Fruit fly (Drosophila melanogaster) whole organism, embryonic: ENCODE measurements around the gene CG17778.
A peak's percentile ranks its signal among the peaks of the same experiment; 100 is the strongest.

ENCODE experiments used
- Abd-B ChIP-seq: fragments of 200-800 bp; sonication (Bioruptor generic); optimal IDR thresholded peaks from 2 replicates; lab custom pipeline; 2018; ENCODE audit warnings: missing biosample characterization, mild to moderate bottlenecking, missing genetic modification characterization, moderate library complexity
- Antp ChIP-seq: fragments of 200-800 bp; sonication (Bioruptor generic); optimal IDR thresholded peaks from 3 replicates; lab custom pipeline; 2016; ENCODE audit warnings: missing biosample characterization, missing genetic modification characterization
- Atf3 ChIP-seq: fragments of 200-800 bp; sonication (Bioruptor generic); optimal IDR thresholded peaks from 3 replicates; lab custom pipeline; 2016; ENCODE audit warnings: missing biosample characterization, missing genetic modification characterization
- CG10209 ChIP-seq: fragments of 200-800 bp; sonication (Bioruptor generic); optimal IDR thresholded peaks from 3 replicates; lab custom pipeline; 2017; ENCODE audit warnings: missing biosample characterization, mild to moderate bottlenecking, missing genetic modification characterization, missing genetic modification reagents
- CG10267 ChIP-seq: fragments of 200-800 bp; sonication (Bioruptor generic); optimal IDR thresholded peaks from 2 replicates; lab custom pipeline; 2018; ENCODE audit warnings: missing biosample characterization, mild to moderate bottlenecking, missing genetic modification characterization, moderate library complexity
- CG10366 ChIP-seq: fragments of 200-800 bp; sonication (Bioruptor generic); IDR thresholded peaks from 2 replicates; pipeline ENCODE4 v1.3.6; 2022; ENCODE audit warnings: missing biosample characterization, missing genetic modification characterization
- CG10654 ChIP-seq: fragments of 200-800 bp; sonication (Bioruptor generic); optimal IDR thresholded peaks from 2 replicates; lab custom pipeline; 2016; ENCODE audit warnings: missing biosample characterization, missing genetic modification characterization
- CG10979 ChIP-seq: fragments of 200-800 bp; sonication (Bioruptor generic); optimal IDR thresholded peaks from 2 replicates; lab custom pipeline; 2018; ENCODE audit warnings: missing biosample characterization, mild to moderate bottlenecking, missing genetic modification characterization, moderate library complexity
- CG12071 ChIP-seq: fragments of 200-800 bp; sonication (Bioruptor generic); optimal IDR thresholded peaks from 3 replicates; lab custom pipeline; 2018; ENCODE audit warnings: missing biosample characterization, mild to moderate bottlenecking, missing genetic modification characterization
- CG12104 ChIP-seq: fragments of 200-800 bp; sonication (Bioruptor generic); optimal IDR thresholded peaks from 3 replicates; lab custom pipeline; 2016; ENCODE audit warnings: missing biosample characterization, missing genetic modification characterization
- CG13624 ChIP-seq: fragments of 200-800 bp; sonication (Bioruptor generic); optimal IDR thresholded peaks from 2 replicates; lab custom pipeline; 2016; ENCODE audit warnings: missing biosample characterization, missing genetic modification characterization
- CG14050 ChIP-seq: fragments of 200-800 bp; sonication (Bioruptor generic); IDR thresholded peaks from 3 replicates; pipeline ENCODE4 v1.3.6; 2022; ENCODE audit warnings: missing biosample characterization, missing genetic modification characterization
- CG15269 ChIP-seq: fragments of 200-800 bp; sonication (Bioruptor generic); optimal IDR thresholded peaks from 2 replicates; lab custom pipeline; 2018; ENCODE audit warnings: missing biosample characterization, mild to moderate bottlenecking, missing genetic modification characterization, moderate library complexity
- CG17568 ChIP-seq: fragments of 200-800 bp; sonication (Bioruptor generic); optimal IDR thresholded peaks from 2 replicates; lab custom pipeline; 2018; ENCODE audit warnings: missing biosample characterization, mild to moderate bottlenecking, missing genetic modification characterization, moderate library complexity
- CG2116 ChIP-seq: fragments of 200-800 bp; sonication (Bioruptor generic); optimal IDR thresholded peaks from 3 replicates; lab custom pipeline; 2018; ENCODE audit warnings: missing biosample characterization, mild to moderate bottlenecking, missing genetic modification characterization
- CG2678 ChIP-seq: fragments of 200-800 bp; sonication (Bioruptor generic); optimal IDR thresholded peaks from 3 replicates; lab custom pipeline; 2019; ENCODE audit warnings: missing biosample characterization, mild to moderate bottlenecking, missing genetic modification characterization, moderate library complexity
- CG31388 ChIP-seq: fragments of 200-800 bp; sonication (Bioruptor generic); optimal IDR thresholded peaks from 2 replicates; lab custom pipeline; 2016; ENCODE audit warnings: missing biosample characterization, missing genetic modification characterization
- CG3163 ChIP-seq: fragments of 200-800 bp; sonication (Bioruptor generic); optimal IDR thresholded peaks from 3 replicates; lab custom pipeline; 2016; ENCODE audit warnings: missing biosample characterization, missing genetic modification characterization
- CG3281 ChIP-seq: fragments of 200-800 bp; sonication (Bioruptor generic); optimal IDR thresholded peaks from 3 replicates; lab custom pipeline; 2017; ENCODE audit warnings: missing biosample characterization, mild to moderate bottlenecking, missing genetic modification characterization
- CG7556 ChIP-seq: fragments of 200-800 bp; sonication (Bioruptor generic); optimal IDR thresholded peaks from 2 replicates; lab custom pipeline; 2017; ENCODE audit warnings: missing biosample characterization, mild to moderate bottlenecking, missing genetic modification characterization
- Dek ChIP-seq: fragments of 200-800 bp; sonication (Bioruptor generic); optimal IDR thresholded peaks from 3 replicates; lab custom pipeline; 2019; ENCODE audit warnings: missing biosample characterization, mild to moderate bottlenecking, missing genetic modification characterization, moderate library complexity
- Doc2 ChIP-seq: fragments of 200-800 bp; sonication (Bioruptor generic); IDR thresholded peaks from 2 replicates; pipeline ENCODE4 v1.3.6; 2022; ENCODE audit warnings: missing biosample characterization, missing genetic modification characterization
- H15 ChIP-seq: fragments of 200-800 bp; sonication (Bioruptor generic); IDR thresholded peaks from 3 replicates; pipeline ENCODE4 v1.3.6; 2022; ENCODE audit warnings: missing biosample characterization, missing genetic modification characterization
- YL-1 ChIP-seq: fragments of 200-800 bp; sonication (Bioruptor generic); optimal IDR thresholded peaks from 3 replicates; lab custom pipeline; 2017; ENCODE audit warnings: missing biosample characterization, mild to moderate bottlenecking, missing genetic modification characterization
- al ChIP-seq: fragments of 200-800 bp; sonication (Bioruptor generic); IDR thresholded peaks from 2 replicates; pipeline ENCODE4 v1.3.6; 2022; ENCODE audit warnings: missing biosample characterization, missing genetic modification characterization
- bcd ChIP-seq: fragments of 200-800 bp; sonication (Bioruptor generic); optimal IDR thresholded peaks from 2 replicates; lab custom pipeline; 2017; ENCODE audit warnings: missing biosample characterization, mild to moderate bottlenecking, missing genetic modification characterization
- da ChIP-seq: fragments of 200-800 bp; sonication (Bioruptor generic); optimal IDR thresholded peaks from 2 replicates; lab custom pipeline; 2016; ENCODE audit warnings: missing biosample characterization, missing genetic modification characterization
- disco-r ChIP-seq: fragments of 200-800 bp; sonication (Bioruptor generic); optimal IDR thresholded peaks from 2 replicates; lab custom pipeline; 2016; ENCODE audit warnings: missing biosample characterization, missing genetic modification characterization
- dmrt99B ChIP-seq: fragments of 200-800 bp; sonication (Bioruptor generic); optimal IDR thresholded peaks from 2 replicates; lab custom pipeline; 2018; ENCODE audit warnings: missing biosample characterization, mild to moderate bottlenecking, missing genetic modification characterization, moderate library complexity
- eyg ChIP-seq: fragments of 200-800 bp; sonication (Bioruptor generic); optimal IDR thresholded peaks from 3 replicates; lab custom pipeline; 2016; ENCODE audit warnings: missing biosample characterization, missing genetic modification characterization
- gem ChIP-seq: fragments of 200-800 bp; sonication (Bioruptor generic); optimal IDR thresholded peaks from 2 replicates; lab custom pipeline; 2019; ENCODE audit warnings: missing biosample characterization, mild to moderate bottlenecking, missing genetic modification characterization, moderate library complexity
- jigr1 ChIP-seq: fragments of 200-800 bp; sonication (Bioruptor generic); IDR thresholded peaks from 3 replicates; pipeline ENCODE4 v1.3.6; 2022; ENCODE audit warnings: missing biosample characterization, missing genetic modification characterization
- jing ChIP-seq: fragments of 200-800 bp; sonication (Bioruptor generic); optimal IDR thresholded peaks from 2 replicates; lab custom pipeline; 2018; ENCODE audit warnings: missing biosample characterization, mild to moderate bottlenecking, missing genetic modification characterization
- jumu ChIP-seq: fragments of 200-800 bp; sonication (Bioruptor generic); optimal IDR thresholded peaks from 3 replicates; lab custom pipeline; 2016; ENCODE audit warnings: missing biosample characterization, missing genetic modification characterization
- lab ChIP-seq: fragments of 200-800 bp; sonication (Bioruptor generic); optimal IDR thresholded peaks from 3 replicates; lab custom pipeline; 2017; ENCODE audit warnings: missing biosample characterization, missing genetic modification characterization, mild to moderate bottlenecking, moderate library complexity, missing genetic modification reagents
- mam ChIP-seq: fragments of 200-800 bp; sonication (Bioruptor generic); optimal IDR thresholded peaks from 3 replicates; lab custom pipeline; 2016; ENCODE audit warnings: missing biosample characterization, missing genetic modification characterization
- nom ChIP-seq: fragments of 200-800 bp; sonication (Bioruptor generic); optimal IDR thresholded peaks from 2 replicates; lab custom pipeline; 2017; ENCODE audit warnings: missing biosample characterization, missing genetic modification characterization, mild to moderate bottlenecking, moderate library complexity, missing genetic modification reagents
- odd ChIP-seq: fragments of 200-800 bp; sonication (Bioruptor generic); optimal IDR thresholded peaks from 2 replicates; lab custom pipeline; 2017; ENCODE audit warnings: missing biosample characterization, mild to moderate bottlenecking, missing genetic modification characterization
- otp ChIP-seq: fragments of 200-800 bp; sonication (Bioruptor generic); IDR thresholded peaks from 3 replicates; pipeline ENCODE4, ENCODE4 v1.3.6; 2022; ENCODE audit warnings: missing biosample characterization, missing genetic modification characterization
- pan ChIP-seq, 4 experiments: fragments of >200 bp in 3 of 4; fragments of 200-800 bp in 1 of 4; sonication (Bioruptor generic) in 1 of 4; optimal IDR thresholded peaks in 3 of 4; IDR thresholded peaks in 1 of 4; 2 replicates each; pipeline versions ENCODE4 v1.3.6 to Lab custom; 2017 to 2022; ENCODE audit warnings: missing biosample characterization in 2 of 4, missing genetic modification characterization in 2 of 4, mixed read lengths in 1 of 4
- prd ChIP-seq, 3 experiments: fragments of >200 bp in 2 of 3; fragments of 200-800 bp in 1 of 3; sonication (Bioruptor generic) in 1 of 3; optimal IDR thresholded peaks in 2 of 3; IDR thresholded peaks in 1 of 3; 2 replicates in 2 of 3; 3 replicates in 1 of 3; pipeline versions ENCODE4 v1.3.6 to Lab custom; 2017 to 2022; ENCODE audit warnings: missing biosample characterization in 1 of 3, missing genetic modification characterization in 1 of 3
- rib ChIP-seq: fragments of 200-800 bp; sonication (Bioruptor generic); IDR thresholded peaks from 2 replicates; pipeline ENCODE4 v1.3.6; 2022; ENCODE audit warnings: missing biosample characterization, missing genetic modification characterization
- stwl ChIP-seq: fragments of 200-800 bp; sonication (Bioruptor generic); optimal IDR thresholded peaks from 3 replicates; lab custom pipeline; 2018; ENCODE audit warnings: missing biosample characterization, mild to moderate bottlenecking, missing genetic modification characterization, moderate library complexity
- tap ChIP-seq: fragments of 200-800 bp; optimal IDR thresholded peaks from 3 replicates; lab custom pipeline; 2019; ENCODE audit warnings: missing biosample characterization, mild to moderate bottlenecking, missing genetic modification characterization, moderate library complexity
- ttk ChIP-seq: fragments of 200-800 bp; sonication (Bioruptor generic); IDR thresholded peaks from 2 replicates; pipeline ENCODE4 v2.1.2; 2022; ENCODE audit warnings: missing biosample characterization, missing genetic modification characterization
- unc-4 ChIP-seq: fragments of 200-800 bp; sonication (Bioruptor generic); IDR thresholded peaks from 2 replicates; pipeline ENCODE4 v1.3.6; 2022; ENCODE audit warnings: missing biosample characterization, missing genetic modification characterization; ENCODE audit not compliant: partially characterized antibody
- vnd ChIP-seq: fragments of 200-800 bp; sonication (Bioruptor generic); IDR thresholded peaks from 3 replicates; pipeline ENCODE4 v1.3.6; 2022; ENCODE audit warnings: missing biosample characterization, missing genetic modification characterization; ENCODE audit not compliant: partially characterized antibody
- zfh1 ChIP-seq: fragments of 200-800 bp; sonication (Bioruptor generic); IDR thresholded peaks from 3 replicates; pipeline ENCODE4 v1.3.6; 2022; ENCODE audit warnings: missing biosample characterization, missing genetic modification characterization

Gene CG17778

DNA sequence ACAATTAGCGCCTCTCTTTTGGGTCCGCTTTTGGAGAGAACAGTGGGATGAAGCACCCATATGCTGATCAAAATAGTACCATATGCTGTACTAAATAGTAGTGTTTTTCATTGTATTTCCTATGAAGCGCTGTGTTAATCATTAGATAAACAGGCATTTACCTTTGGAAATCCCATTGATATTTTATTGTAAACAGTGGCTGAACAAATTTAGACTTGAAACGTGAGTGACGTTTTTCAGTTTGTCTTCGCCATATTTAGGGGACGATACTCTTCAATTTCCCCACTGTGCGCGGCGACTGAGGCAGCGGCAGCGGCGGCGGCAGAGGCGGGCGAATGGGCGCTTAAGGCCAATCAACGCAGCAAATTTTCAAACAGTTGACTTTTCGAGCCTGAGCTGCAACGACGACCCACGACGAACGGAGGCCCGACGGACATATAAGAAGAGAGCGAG lies 5.2 kb downstream of the CG17778 start (continued):
- TF ChIP-seq prd (optimal IDR thresholded peaks at IDR 0.05; lab: Kevin White, UChicago): no peak
- TF ChIP-seq prd (GFP tag; IDR thresholded peaks at IDR 0.05; lab: Robert Waterston, UW): peak; percentile 72
- TF ChIP-seq disco-r (GFP tag; lab: Kevin White, UChicago): peak; percentile 66
- peak; percentile 55 for TF ChIP-seq YL-1 (GFP tag; lab: Kevin White, UChicago)
- peak; percentile 63; the same call in 1 of the 2 replicates for TF ChIP-seq al (GFP tag; lab: Robert Waterston, UW)
- peak; percentile 54 for TF ChIP-seq da
- TF ChIP-seq rib (GFP tag; lab: Robert Waterston, UW): peak; percentile 77; the same call in 1 of the 2 replicates
- TF ChIP-seq lab (GFP tag; lab: Kevin White, UChicago): peak; percentile 93
- TF ChIP-seq CG10209 (GFP tag; lab: Kevin White, UChicago): peak; percentile 86
- peak; percentile 93 for TF ChIP-seq CG3281
- TF ChIP-seq odd (GFP tag; lab: Kevin White, UChicago): peak; percentile 89
- TF ChIP-seq CG12104 (GFP tag; lab: Kevin White, UChicago): peak; percentile 74
- TF ChIP-seq CG2116: peak; percentile 38
- peak; percentile 80 for TF ChIP-seq tap (tag; lab: Kevin White, UChicago)
- TF ChIP-seq unc-4 (GFP tag; lab: Robert Waterston, UW): no peak
- peak; percentile 41; the same call in 1 of the 3 replicates for TF ChIP-seq CG14050
- TF ChIP-seq CG12071 (GFP tag; lab: Kevin White, UChicago): peak; percentile 86
- peak; percentile 88 for TF ChIP-seq dmrt99B (tag; lab: Kevin White, UChicago)
- peak; percentile 67 for TF ChIP-seq jumu
- peak; percentile 67 for TF ChIP-seq Antp (GFP tag; lab: Kevin White, UChicago)
- peak; percentile 53; the same call in 2 of the 3 replicates for TF ChIP-seq zfh1 (GFP tag; lab: Robert Waterston, UW)
- peak; percentile 86 for TF ChIP-seq CG15269 (tag; lab: Kevin White, UChicago)
- TF ChIP-seq stwl: no peak
- peak; percentile 13 for TF ChIP-seq nom (GFP tag; lab: Kevin White, UChicago)
- peak; percentile 78 for TF ChIP-seq otp (GFP tag; lab: Robert Waterston, UW)
- peak; percentile 87 for TF ChIP-seq gem (tag; lab: Kevin White, UChicago)
- peak; percentile 66 for TF ChIP-seq CG10654 (GFP tag; lab: Kevin White, UChicago)
- peak; percentile 66 for TF ChIP-seq CG10979 (tag; lab: Kevin White, UChicago)
- TF ChIP-seq CG2678 (tag; lab: Kevin White, UChicago): peak; percentile 93
- TF ChIP-seq H15 (GFP tag; lab: Robert Waterston, UW): peak; percentile 63; the same call in 1 of the 3 replicates
- TF ChIP-seq jing: peak; percentile 49
- peak; percentile 63 for TF ChIP-seq CG3163 (GFP tag; lab: Kevin White, UChicago)
- TF ChIP-seq Dek (tag; lab: Kevin White, UChicago): peak; percentile 86
- no peak for TF ChIP-seq pan (optimal IDR thresholded peaks at IDR 0.05; lab: Kevin White, UChicago)
- peak in 1 of 2 experiments; percentile 74 for TF ChIP-seq pan (GFP tag; optimal IDR thresholded peaks at IDR 0.05 in 1 of 2, IDR thresholded peaks at IDR 0.05 in 1 of 2)
- no peak for TF ChIP-seq CG31388
- no peak for TF ChIP-seq jigr1 (GFP tag; lab: Robert Waterston, UW)
- TF ChIP-seq mam (GFP tag; lab: Kevin White, UChicago): peak; percentile 83
- TF ChIP-seq CG10366 (GFP tag; lab: Robert Waterston, UW): peak; percentile 55
- TF ChIP-seq CG13624 (GFP tag; lab: Kevin White, UChicago): peak; percentile 81
- TF ChIP-seq CG7556 (GFP tag; lab: Kevin White, UChicago): peak; percentile 90
- TF ChIP-seq CG10267 (tag; lab: Kevin White, UChicago): peak; percentile 62
- peak; percentile 35; the same call in 1 of the 2 replicates for TF ChIP-seq ttk (GFP tag; lab: Robert Waterston, UW)
- TF ChIP-seq vnd: 0 out of 3 replicates have a peak, but pooled peaks have one; percentile 30
- peak; percentile 83 for TF ChIP-seq bcd (GFP tag; lab: Kevin White, UChicago)
- TF ChIP-seq Atf3: no peak
- TF ChIP-seq eyg: peak; percentile 64
- TF ChIP-seq Doc2 (GFP tag; lab: Robert Waterston, UW): no peak
- TF ChIP-seq Abd-B: peak; percentile 51
- peak; percentile 88 for TF ChIP-seq CG17568 (GFP tag; lab: Kevin White, UChicago)
